Worm (Caenorhabditis elegans): Measurements from ENCODE around the gene H12C20.7.

H12C20.7 gene

ce11 chrV:11541284-11541683, 31.5 kb downstream of the H12C20.7 start (continued):
- TF ChIP-seq pha-4 (tag; optimal IDR thresholded peaks at IDR 0.05): no peak
- no peak for TF ChIP-seq ekl-4 (GFP tag; IDR thresholded peaks at IDR 0.05)
- no peak for TF ChIP-seq D2030.7 (GFP tag; IDR thresholded peaks at IDR 0.05)
- no peak for TF ChIP-seq lag-1 (GFP tag; IDR thresholded peaks at IDR 0.05)
- TF ChIP-seq bed-1 (GFP tag; IDR thresholded peaks at IDR 0.05): 0 out of 2 replicates have a peak, but pooled peaks have one; percentile 46
- no peak for TF ChIP-seq repo-1 (tag; optimal IDR thresholded peaks at IDR 0.05)
- no peak for TF ChIP-seq tbx-9 (tag; optimal IDR thresholded peaks at IDR 0.05; ENCODE audit: borderline replicate concordance)
- no peak for TF ChIP-seq nhr-90 (tag; optimal IDR thresholded peaks at IDR 0.05)
- TF ChIP-seq F22D6.2 (tag; optimal IDR thresholded peaks at IDR 0.05): no peak
- no peak for TF ChIP-seq madf-6 (GFP tag; IDR thresholded peaks at IDR 0.05)
- no peak for TF ChIP-seq ceh-58 (GFP tag; IDR thresholded peaks at IDR 0.05)
- no peak for TF ChIP-seq mcd-1 (GFP tag; IDR thresholded peaks at IDR 0.05)
- TF ChIP-seq F23B12.7 (tag; optimal IDR thresholded peaks at IDR 0.05; ENCODE audit: insufficient read depth): no peak
- no peak for TF ChIP-seq hmg-1.2 (GFP tag; IDR thresholded peaks at IDR 0.05)
- 0 out of 2 replicates have a peak, but pooled peaks have one; percentile 32 for TF ChIP-seq attf-3 (GFP tag; conservative IDR thresholded peaks at IDR 0.05)
- TF ChIP-seq efl-1 (GFP tag; optimal IDR thresholded peaks at IDR 0.05): no peak
- no peak for TF ChIP-seq dpl-1 (GFP tag; optimal IDR thresholded peaks at IDR 0.05)
- TF ChIP-seq zfh-2 (GFP tag; conservative IDR thresholded peaks at IDR 0.05): no peak
- 0 out of 2 replicates have a peak, but pooled peaks have one; percentile 7 for TF ChIP-seq aptf-2 (GFP tag; conservative IDR thresholded peaks at IDR 0.05)
- TF ChIP-seq egl-44 (GFP tag; IDR thresholded peaks at IDR 0.05): no peak
- TF ChIP-seq chd-7 (tag; optimal IDR thresholded peaks at IDR 0.05): peak; percentile 44
- TF ChIP-seq let-526 (GFP tag; IDR thresholded peaks at IDR 0.05): no peak
- no peak for TF ChIP-seq ztf-22 (GFP tag; optimal IDR thresholded peaks at IDR 0.05)
- no peak for TF ChIP-seq F33H1.4 (GFP tag; IDR thresholded peaks at IDR 0.05)
- no peak for TF ChIP-seq T26A5.8 (tag; optimal IDR thresholded peaks at IDR 0.05)
- TF ChIP-seq K11D2.4 (GFP tag; IDR thresholded peaks at IDR 0.05): peak; percentile 43; the same call in 1 of the 2 replicates
- no peak for TF ChIP-seq ceh-27 (GFP tag; optimal IDR thresholded peaks at IDR 0.05)
- peak in 1 of 2 experiments; percentile 20 for TF ChIP-seq let-607 (tag; optimal IDR thresholded peaks at IDR 0.05)
- TF ChIP-seq dox-1 (GFP tag; IDR thresholded peaks at IDR 0.05): no peak
- TF ChIP-seq ztf-28 (GFP tag; IDR thresholded peaks at IDR 0.05): 0 out of 2 replicates have a peak, but pooled peaks have one; percentile 54
- no peak for TF ChIP-seq lin-35 (GFP tag; optimal IDR thresholded peaks at IDR 0.05)
- TF ChIP-seq nfya-2 (GFP tag; IDR thresholded peaks at IDR 0.05): no peak
- 0 out of 2 replicates have a peak, but pooled peaks have one; percentile 34 for TF ChIP-seq Y53F4B.3 (GFP tag; IDR thresholded peaks at IDR 0.05)
- TF ChIP-seq rcor-1 (GFP tag; IDR thresholded peaks at IDR 0.05): no peak

ce11 chrV:11539502-11539901, 33.3 kb downstream of the H12C20.7 start:
- TF ChIP-seq K11D2.4 (GFP tag; IDR thresholded peaks at IDR 0.05) (no peak), gei-17 (GFP tag; optimal IDR thresholded peaks at IDR 0.05) (no peak), mes-4 (tag; optimal IDR thresholded peaks at IDR 0.05) (no peak), sdz-38 (tag; optimal IDR thresholded peaks at IDR 0.05) (no peak), hlh-26 (GFP tag; conservative IDR thresholded peaks at IDR 0.05) (no peak), F33H1.4 (GFP tag; IDR thresholded peaks at IDR 0.05) (no peak), nfya-2 (GFP tag; IDR thresholded peaks at IDR 0.05) (no peak), C06A6.2 (GFP tag; conservative IDR thresholded peaks at IDR 0.05) (no peak), F10E7.11 (tag; optimal IDR thresholded peaks at IDR 0.05) (no peak), hsf-1 (GFP tag; IDR thresholded peaks at IDR 0.05) (no peak), mxl-1 (tag; optimal IDR thresholded peaks at IDR 0.05) (no peak), Y56A3A.18 (GFP tag; IDR thresholded peaks at IDR 0.05) (no peak), lag-1 (GFP tag; IDR thresholded peaks at IDR 0.05) (no peak), hmg-20 (GFP tag; IDR thresholded peaks at IDR 0.05) (no peak), xnd-1 (tag; optimal IDR thresholded peaks at IDR 0.05) (no peak), F57C9.4 (tag; optimal IDR thresholded peaks at IDR 0.05) (no peak), ztf-6 (GFP tag; IDR thresholded peaks at IDR 0.05) (no peak), C17E4.6 (GFP tag; IDR thresholded peaks at IDR 0.05) (no peak), F52B5.7 (tag; optimal IDR thresholded peaks at IDR 0.05) (no peak), bed-2 (GFP tag; IDR thresholded peaks at IDR 0.05) (no peak)
